Worm (Caenorhabditis elegans): ENCODE data around the gene F57C12.2.

- TF ChIP-seq tbx-37 (GFP tag; conservative IDR thresholded peaks at IDR 0.05): no peak
- no peak for TF ChIP-seq ama-1 (optimal IDR thresholded peaks at IDR 0.05)
- no peak for TF ChIP-seq flt-1 (GFP tag; IDR thresholded peaks at IDR 0.05)
- TF ChIP-seq tra-4 (tag; optimal IDR thresholded peaks at IDR 0.05): no peak
- TF ChIP-seq scrt-1 (GFP tag; IDR thresholded peaks at IDR 0.05): no peak
- TF ChIP-seq hmg-4 (GFP tag; optimal IDR thresholded peaks at IDR 0.05): no peak
- TF ChIP-seq hnd-1 (tag; optimal IDR thresholded peaks at IDR 0.05): no peak
- no peak for TF ChIP-seq tbx-11 (GFP tag; IDR thresholded peaks at IDR 0.05)
- no peak for TF ChIP-seq ets-7 (tag; optimal IDR thresholded peaks at IDR 0.05)
- TF ChIP-seq ceh-36 (tag; optimal IDR thresholded peaks at IDR 0.05): no peak
- no peak for TF ChIP-seq B0310.2 (tag; optimal IDR thresholded peaks at IDR 0.05)
- no peak for TF ChIP-seq sea-1 (GFP tag; conservative IDR thresholded peaks at IDR 0.05)
Measured at ce11 chrX:593910-594447, 42.8 kb upstream of the F57C12.2 start, which contains the start of gene F13C5.2.
